Fruit fly (Drosophila melanogaster): ENCODE results near the gene CG43931.

dm6 chr3L:20923030-20923591 is 25.8 kb downstream of the CG43931 start:
- TF ChIP-seq Mnt (GFP tag; optimal IDR thresholded peaks at IDR 0.05), result no peak
- peak; percentile 23 for TF ChIP-seq CG7101 (tag; optimal IDR thresholded peaks at IDR 0.05)
- TF ChIP-seq cic (GFP tag; optimal IDR thresholded peaks at IDR 0.05), result no peak
- TF ChIP-seq CG14711 (tag; optimal IDR thresholded peaks at IDR 0.05), result peak; percentile 58

Data from whole organism, adult.